Fruit fly (Drosophila melanogaster): ENCODE results near the gene CG8852.

The CG8852 gene

DNA sequence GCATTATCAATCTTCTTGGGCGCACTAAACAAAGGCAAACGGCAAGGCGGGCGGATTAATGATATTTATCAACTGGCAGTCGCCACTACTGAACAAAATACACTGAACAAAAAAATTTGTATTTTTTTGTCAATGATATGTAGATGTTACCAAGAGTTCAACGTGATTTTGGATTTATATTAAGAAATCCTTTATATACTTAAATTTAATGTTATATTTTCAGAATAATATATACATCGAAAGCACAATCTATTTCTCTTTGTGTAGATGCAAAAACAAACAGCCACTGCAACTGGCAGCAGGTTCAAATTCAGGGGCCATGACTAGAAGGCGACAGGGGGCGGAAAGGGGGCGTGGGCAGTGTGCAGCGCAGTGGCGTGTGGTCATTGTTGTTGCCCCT lies 42.2 kb upstream of the CG8852 start:
- TF ChIP-seq Hr39 (GFP tag; optimal IDR thresholded peaks at IDR 0.05) (no peak), CG1621 (tag; optimal IDR thresholded peaks at IDR 0.05) (no peak), lz (GFP tag; optimal IDR thresholded peaks at IDR 0.05) (no peak), fd59A (GFP tag; optimal IDR thresholded peaks at IDR 0.05) (peak; percentile 28), cyc (GFP tag; optimal IDR thresholded peaks at IDR 0.05) (no peak), CG8119 (GFP tag; IDR thresholded peaks at IDR 0.05) (peak; percentile 90), Eip93F (GFP tag; optimal IDR thresholded peaks at IDR 0.05) (no peak), acj6 (GFP tag; optimal IDR thresholded peaks at IDR 0.05) (peak; percentile 21), CG8632 (GFP tag; optimal IDR thresholded peaks at IDR 0.05) (peak; percentile 29), CG31627 (GFP tag; optimal IDR thresholded peaks at IDR 0.05) (no peak), ss (GFP tag; optimal IDR thresholded peaks at IDR 0.05) (peak in 1 of 2 experiments; percentile 21), CG7368 (GFP tag; optimal IDR thresholded peaks at IDR 0.05) (no peak), Blimp-1 (GFP tag; optimal IDR thresholded peaks at IDR 0.05) (no peak), vri (GFP tag; optimal IDR thresholded peaks at IDR 0.05) (no peak), CG3032 (tag; optimal IDR thresholded peaks at IDR 0.05) (no peak), CG11294 (GFP tag; IDR thresholded peaks at IDR 0.05) (peak; percentile 69), topi (GFP tag; optimal IDR thresholded peaks at IDR 0.05) (no peak), CG6792 (GFP tag; optimal IDR thresholded peaks at IDR 0.05) (peak; percentile 28), dac (GFP tag; optimal IDR thresholded peaks at IDR 0.05) (peak; percentile 46), eg (GFP tag; IDR thresholded peaks at IDR 0.05) (peak; percentile 90), Hr4 (GFP tag; optimal IDR thresholded peaks at IDR 0.05) (peak; percentile 76), CG6854 (GFP tag; optimal IDR thresholded peaks at IDR 0.05) (no peak), svp (GFP tag) (peak; percentile 43), CG6163 (GFP tag; IDR thresholded peaks at IDR 0.05) (peak; percentile 74), Met (GFP tag; optimal IDR thresholded peaks at IDR 0.05) (no peak), Smox (GFP tag; optimal IDR thresholded peaks at IDR 0.05) (no peak), achi (GFP tag; optimal IDR thresholded peaks at IDR 0.05) (peak; percentile 61), Sox14 (GFP tag; optimal IDR thresholded peaks at IDR 0.05) (peak; percentile 11), CG32006 (GFP tag; optimal IDR thresholded peaks at IDR 0.05) (peak; percentile 83), CG6276 (GFP tag; optimal IDR thresholded peaks at IDR 0.05) (peak; percentile 72), CG4318 (GFP tag; optimal IDR thresholded peaks at IDR 0.05) (peak; percentile 64), CG9139 (GFP tag; optimal IDR thresholded peaks at IDR 0.05) (peak; percentile 22), CG11762 (GFP tag; optimal IDR thresholded peaks at IDR 0.05; ENCODE audit: insufficient read depth) (peak; percentile 15), fkh (GFP tag; optimal IDR thresholded peaks at IDR 0.05) (no peak), CG8319 (GFP tag; optimal IDR thresholded peaks at IDR 0.05) (peak; percentile 2), pdm3 (GFP tag; optimal IDR thresholded peaks at IDR 0.05) (peak; percentile 36), CG11902 (GFP tag; optimal IDR thresholded peaks at IDR 0.05) (no peak), CG6808 (GFP tag; optimal IDR thresholded peaks at IDR 0.05) (peak; percentile 63), esn (GFP tag; optimal IDR thresholded peaks at IDR 0.05) (no peak), Sox102F (GFP tag; optimal IDR thresholded peaks at IDR 0.05) (no peak), CG10669 (GFP tag; optimal IDR thresholded peaks at IDR 0.05) (peak; percentile 54), CG16779 (tag; optimal IDR thresholded peaks at IDR 0.05) (peak; percentile 10), Sox15 (GFP tag; optimal IDR thresholded peaks at IDR 0.05) (no peak), CG34406 (GFP tag; optimal IDR thresholded peaks at IDR 0.05) (no peak), Lpt (GFP tag; optimal IDR thresholded peaks at IDR 0.05) (peak; percentile 45), dsx (GFP tag; optimal IDR thresholded peaks at IDR 0.05; ENCODE audit: poor library complexity, severe bottlenecking) (peak; percentile 47), salr (GFP tag; optimal IDR thresholded peaks at IDR 0.05) (peak in 1 of 2 experiments; percentile 62), CG15336 (GFP tag; IDR thresholded peaks at IDR 0.05) (peak; percentile 93), net (GFP tag; optimal IDR thresholded peaks at IDR 0.05) (peak; percentile 61), spab (GFP tag; optimal IDR thresholded peaks at IDR 0.05) (peak; percentile 34), CG3919 (GFP tag; optimal IDR thresholded peaks at IDR 0.05) (peak; percentile 56), Ets96B (tag; optimal IDR thresholded peaks at IDR 0.05) (no peak)

Data from whole organism, prepupa.